Worm (Caenorhabditis elegans) whole organism, midembryonic: ENCODE data around the gene F39G3.5.

Source experiments
- T22C8.4 ChIP-seq: fragments of 200-800 bp; sonication (Bioruptor generic); IDR thresholded peaks from 2 replicates; pipeline ENCODE4 v1.3.6; 2022; ENCODE audit warnings: missing genetic modification characterization, missing compliant biosample characterization
- flt-1 ChIP-seq: fragments of 200-800 bp; sonication (Bioruptor generic); IDR thresholded peaks from 2 replicates; pipeline ENCODE4 v1.3.6; 2022; ENCODE audit warnings: missing genetic modification characterization, missing compliant biosample characterization
- klf-2 ChIP-seq: fragments of 200-800 bp; sonication (Bioruptor generic); conservative IDR thresholded peaks from 2 replicates; pipeline ENCODE4 v1.3.6; 2022; ENCODE audit warnings: missing genetic modification reagents, missing genetic modification characterization, missing compliant biosample characterization
- med-1 ChIP-seq: sonication (generic microtip); optimal IDR thresholded peaks from 2 replicates; lab custom pipeline; 2017; ENCODE audit warnings: missing genetic modification characterization, mild to moderate bottlenecking, missing compliant biosample characterization, antibody characterized with exemption, missing genetic modification reagents; ENCODE audit not compliant: insufficient read depth
- ref-1 ChIP-seq: fragments of 200-800 bp; sonication (Bioruptor generic); conservative IDR thresholded peaks from 2 replicates; pipeline ENCODE4 v1.3.6; 2022; ENCODE audit warnings: missing genetic modification reagents, missing genetic modification characterization, missing compliant biosample characterization
- tab-1 ChIP-seq: fragments of 200-800 bp; sonication (Bioruptor generic); IDR thresholded peaks from 2 replicates; pipeline ENCODE4 v1.3.6; 2022; ENCODE audit warnings: missing genetic modification characterization, missing compliant biosample characterization
- ztf-23 ChIP-seq: fragments of 200-800 bp; sonication (Bioruptor generic); IDR thresholded peaks from 2 replicates; pipeline ENCODE4 v1.3.6; 2022; ENCODE audit warnings: missing genetic modification reagents, missing genetic modification characterization, missing compliant biosample characterization

ce11 chrV:4700189-4700588, 22.2 kb upstream of the F39G3.5 start, which contains the start of gene ZC266.1:
- TF ChIP-seq klf-2 (GFP tag; lab: Robert Waterston, UW) (no peak), flt-1 (GFP tag; lab: Robert Waterston, UW) (no peak), med-1 (GFP tag; lab: Kevin White, UChicago) (no peak), tab-1 (GFP tag; lab: Robert Waterston, UW) (no peak), ztf-23 (GFP tag; lab: Robert Waterston, UW) (no peak), ref-1 (GFP tag; lab: Robert Waterston, UW) (no peak), T22C8.4 (GFP tag; lab: Robert Waterston, UW) (no peak)
